Worm (Caenorhabditis elegans) whole organism, early embryonic: ENCODE results near the gene F58D12.1.

Source experiments
- F13C5.2 ChIP-seq: sonication (generic microtip); optimal IDR thresholded peaks from 2 replicates; lab custom pipeline; 2017; ENCODE audit warnings: mild to moderate bottlenecking, missing genetic modification characterization, inconsistent platforms, missing compliant biosample characterization
- aly-1 ChIP-seq: sonication (generic microtip); optimal IDR thresholded peaks from 2 replicates; lab custom pipeline; 2016; ENCODE audit warnings: missing genetic modification characterization, missing compliant biosample characterization
- ama-1 ChIP-seq: fragments of 150-350 bp; optimal IDR thresholded peaks from 2 replicates; lab custom pipeline; 2014
- ceh-13 ChIP-seq: fragments of 200-800 bp; sonication (Bioruptor generic); optimal IDR thresholded peaks from 2 replicates; lab custom pipeline; 2018; ENCODE audit warnings: mild to moderate bottlenecking, missing genetic modification characterization, missing compliant biosample characterization
- flt-1 ChIP-seq: fragments of 200-800 bp; sonication (Bioruptor generic); IDR thresholded peaks from 2 replicates; pipeline ENCODE4 v1.3.6; 2022; ENCODE audit warnings: missing genetic modification characterization, missing compliant biosample characterization
- sea-1 ChIP-seq: fragments of 200-800 bp; sonication (Bioruptor generic); conservative IDR thresholded peaks from 2 replicates; pipeline ENCODE4 v1.3.6; 2022; ENCODE audit warnings: missing genetic modification characterization, missing compliant biosample characterization
- tbx-11 ChIP-seq: fragments of 200-800 bp; sonication (Bioruptor generic); IDR thresholded peaks from 2 replicates; pipeline ENCODE4 v1.3.6; 2022; ENCODE audit warnings: missing genetic modification characterization, missing compliant biosample characterization
- tbx-37 ChIP-seq: fragments of 200-800 bp; sonication (Bioruptor generic); conservative IDR thresholded peaks from 2 replicates; pipeline ENCODE4 v1.3.6; 2022; ENCODE audit warnings: missing genetic modification reagents, missing genetic modification characterization, missing compliant biosample characterization

DNA sequence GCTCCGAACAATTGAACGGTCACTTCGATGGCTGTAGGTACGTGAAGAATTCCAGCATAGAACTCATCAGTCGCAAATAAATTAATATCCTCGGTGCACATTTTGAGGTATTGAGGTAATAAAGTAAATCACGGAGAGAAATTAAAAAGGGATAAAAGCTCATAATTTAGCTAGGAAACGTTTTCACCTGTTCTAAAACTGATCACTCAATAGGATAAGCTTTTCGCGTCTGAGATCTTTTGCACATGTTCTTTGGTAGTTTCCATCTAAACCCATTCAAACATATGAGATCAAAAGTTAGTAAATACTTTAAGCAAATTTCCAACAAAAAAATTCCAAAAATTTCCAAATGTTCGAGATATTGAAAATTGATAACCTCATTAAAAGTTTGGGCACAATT, 31.9 kb upstream of the F58D12.1 start, which contains the start of gene srh-308:
- TF ChIP-seq sea-1 (no peak), aly-1 (tag; lab: Kevin White, UChicago) (no peak), ama-1 (lab: Kevin White, UChicago) (no peak), ceh-13 (GFP tag; lab: Kevin White, UChicago) (no peak), tbx-37 (GFP tag; lab: Robert Waterston, UW) (no peak), flt-1 (GFP tag; lab: Robert Waterston, UW) (no peak), F13C5.2 (tag; lab: Kevin White, UChicago) (no peak), tbx-11 (no peak)
